Worm (Caenorhabditis elegans) whole organism, L4/young adult: ENCODE results near the gene sri-19.

Experiments
- W03F9.2 ChIP-seq: fragments of 150-350 bp; optimal IDR thresholded peaks from 2 replicates; lab custom pipeline; 2014; ENCODE audit warnings: missing biosample characterization, missing genetic modification characterization
- dao-5 ChIP-seq: sonication (generic microtip); optimal IDR thresholded peaks from 2 replicates; lab custom pipeline; 2016; ENCODE audit warnings: missing genotype, missing genetic modification characterization, moderate library complexity, missing compliant biosample characterization
- him-1 ChIP-seq: sonication (generic microtip); optimal IDR thresholded peaks from 2 replicates; lab custom pipeline; 2016; ENCODE audit warnings: missing genotype, missing genetic modification reagents, missing genetic modification characterization, missing compliant biosample characterization

- TF ChIP-seq him-1 (tag; lab: Kevin White, UChicago) = no peak
- TF ChIP-seq dao-5 (tag; lab: Kevin White, UChicago) = no peak
- no peak for TF ChIP-seq W03F9.2
Observed at ce11 chrIV:10958230-10958588, at the start of gene sri-19.
